Worm (Caenorhabditis elegans) whole organism, L4/young adult: ENCODE results near the gene F46F5.7.

Source experiments
- W03F9.2 ChIP-seq: fragments of 150-350 bp; optimal IDR thresholded peaks from 2 replicates; lab custom pipeline; 2014; ENCODE audit warnings: missing biosample characterization, missing genetic modification characterization
- dao-5 ChIP-seq: sonication (generic microtip); optimal IDR thresholded peaks from 2 replicates; lab custom pipeline; 2016; ENCODE audit warnings: missing genotype, missing genetic modification characterization, moderate library complexity, missing compliant biosample characterization
- him-1 ChIP-seq: sonication (generic microtip); optimal IDR thresholded peaks from 2 replicates; lab custom pipeline; 2016; ENCODE audit warnings: missing genotype, missing genetic modification reagents, missing genetic modification characterization, missing compliant biosample characterization

The F46F5.7 gene

ce11 chrII:821514-821913, 1.1 kb upstream of the F46F5.7 start, which contains the start of gene F46F5.8:
Gene F46F5.8, minus strand, starts transcription at chrII:821614.
- no peak for TF ChIP-seq W03F9.2 (tag; lab: Kevin White, UChicago)
- TF ChIP-seq dao-5: no peak
- no peak for TF ChIP-seq him-1 (tag; lab: Kevin White, UChicago)

ce11 chrII:814737-815136, 5.7 kb downstream of the F46F5.7 start, which contains the start of gene msrp-3:
Gene msrp-3, minus strand, starts transcription at chrII:814837.
- no peak for TF ChIP-seq dao-5
- no peak for TF ChIP-seq W03F9.2 (tag; lab: Kevin White, UChicago)
- no peak for TF ChIP-seq him-1 (tag; lab: Kevin White, UChicago)

ce11 chrII:812917-813316, 7.5 kb downstream of the F46F5.7 start, which contains the start of gene F46F5.5:
Gene F46F5.5, minus strand, starts transcription at chrII:813017.
- TF ChIP-seq him-1 (tag; lab: Kevin White, UChicago) (no peak), W03F9.2 (tag; lab: Kevin White, UChicago) (no peak), dao-5 (no peak)

DNA sequence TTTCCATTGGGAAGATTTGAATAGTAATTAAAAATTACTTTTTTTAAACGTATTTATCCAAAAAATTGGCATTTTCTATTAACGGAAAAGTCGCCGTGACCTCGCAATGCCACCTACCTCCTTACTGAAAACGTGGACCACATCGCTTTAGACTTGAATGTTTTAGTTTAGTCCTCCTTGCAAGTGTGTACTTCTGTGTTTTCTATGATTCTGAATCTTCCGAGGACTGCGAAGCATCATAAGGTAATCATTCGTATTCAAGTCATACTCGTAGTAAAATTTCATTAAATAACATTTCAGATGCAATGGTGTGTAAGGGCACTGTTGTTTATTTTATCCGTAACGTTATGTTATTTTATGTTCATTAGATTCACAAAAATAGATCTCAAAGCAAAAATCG, 12.0 kb downstream of the F46F5.7 start, which contains the start of gene F46F5.11:
F46F5.11 (plus strand) TSS at position 301 of the 400 bp plus-strand sequence.
- TF ChIP-seq W03F9.2 (tag; lab: Kevin White, UChicago): no peak
- TF ChIP-seq him-1 (tag; lab: Kevin White, UChicago): no peak
- no peak for TF ChIP-seq dao-5

- no peak for TF ChIP-seq W03F9.2 (tag; lab: Kevin White, UChicago)
- no peak for TF ChIP-seq dao-5
- TF ChIP-seq him-1 (tag; lab: Kevin White, UChicago): no peak
Measured at ce11 chrII:803009-803408, 17.4 kb downstream of the F46F5.7 start, which contains the start of gene F46F5.13. Gene F46F5.13, plus strand, starts transcription at chrII:803309.

ce11 chrII:799700-800099, 20.7 kb downstream of the F46F5.7 start, which contains the start of gene F46F5.14:
Gene F46F5.14, plus strand, starts transcription at chrII:800000.
- TF ChIP-seq W03F9.2 (tag; lab: Kevin White, UChicago) (no peak), dao-5 (no peak), him-1 (tag; lab: Kevin White, UChicago) (no peak)

DNA sequence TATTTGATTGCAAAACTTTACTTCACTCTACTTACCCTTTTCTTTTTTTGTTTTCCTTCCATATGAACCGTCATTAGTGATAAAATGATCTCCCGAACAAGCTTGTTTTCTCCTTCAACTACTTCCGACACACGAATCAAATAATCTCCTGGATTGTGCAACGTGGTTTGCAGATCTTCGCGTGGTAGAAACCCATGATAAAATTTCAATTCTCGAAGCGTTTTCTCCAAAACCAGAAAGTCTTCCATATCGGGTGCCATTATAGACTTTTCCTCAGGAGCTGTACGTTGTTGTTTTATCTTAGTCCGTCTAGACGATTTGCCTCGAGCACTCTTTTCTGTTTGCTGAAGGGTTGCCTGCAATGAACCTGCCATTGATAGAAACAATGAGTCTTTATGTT, 23.0 kb downstream of the F46F5.7 start:
- no peak for TF ChIP-seq him-1 (tag; lab: Kevin White, UChicago)
- TF ChIP-seq W03F9.2 (tag; lab: Kevin White, UChicago): no peak
- TF ChIP-seq dao-5: no peak

- no peak for TF ChIP-seq W03F9.2 (tag; lab: Kevin White, UChicago)
- TF ChIP-seq him-1 (tag; lab: Kevin White, UChicago): no peak
- TF ChIP-seq dao-5: no peak
Measured at ce11 chrII:796916-797315, 23.5 kb downstream of the F46F5.7 start.

ce11 chrII:791828-792227, 28.6 kb downstream of the F46F5.7 start, which contains the start of gene F46F5.1:
Gene F46F5.1, minus strand, starts transcription at chrII:791928.
- TF ChIP-seq W03F9.2 (tag; lab: Kevin White, UChicago) (no peak), him-1 (tag; lab: Kevin White, UChicago) (no peak), dao-5 (no peak)

ce11 chrII:788139-788538, 32.3 kb downstream of the F46F5.7 start, which contains the start of gene F46F5.15:
Gene F46F5.15, plus strand, starts transcription at chrII:788439.
- no peak for TF ChIP-seq dao-5
- TF ChIP-seq him-1 (tag; lab: Kevin White, UChicago): no peak
- no peak for TF ChIP-seq W03F9.2 (tag; lab: Kevin White, UChicago)

- no peak for TF ChIP-seq W03F9.2 (tag; lab: Kevin White, UChicago)
- no peak for TF ChIP-seq dao-5
- TF ChIP-seq him-1 (tag; lab: Kevin White, UChicago): no peak
Measured at ce11 chrII:786938-787337, 33.5 kb downstream of the F46F5.7 start, which contains the start of gene F46F5.16. Gene F46F5.16, plus strand, starts transcription at chrII:787238.

DNA sequence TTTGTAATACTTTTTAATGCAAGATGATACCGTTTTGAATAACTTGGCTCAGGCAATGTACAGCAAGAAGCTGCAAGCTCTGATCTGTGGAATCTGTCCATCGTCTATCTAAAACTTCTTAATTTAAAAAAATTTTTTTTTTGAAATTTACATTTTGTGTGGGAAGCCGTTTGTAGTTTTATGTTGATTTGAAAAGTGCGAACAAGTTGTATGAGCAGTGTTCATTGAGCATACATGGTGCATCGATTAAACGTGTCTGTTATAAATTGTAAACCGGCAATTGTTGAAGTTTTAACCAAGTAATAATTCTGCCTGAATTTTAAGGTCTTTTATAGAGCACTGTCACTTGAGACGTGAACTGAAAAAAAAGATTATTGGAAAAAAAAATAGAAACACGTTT, 36.9 kb downstream of the F46F5.7 start, which contains the start of gene Y39F10A.6:
Y39F10A.6 (minus strand) TSS at position 101 of the 400 bp plus-strand sequence.
- TF ChIP-seq dao-5 (no peak), him-1 (tag; lab: Kevin White, UChicago) (no peak), W03F9.2 (tag; lab: Kevin White, UChicago) (no peak)

DNA sequence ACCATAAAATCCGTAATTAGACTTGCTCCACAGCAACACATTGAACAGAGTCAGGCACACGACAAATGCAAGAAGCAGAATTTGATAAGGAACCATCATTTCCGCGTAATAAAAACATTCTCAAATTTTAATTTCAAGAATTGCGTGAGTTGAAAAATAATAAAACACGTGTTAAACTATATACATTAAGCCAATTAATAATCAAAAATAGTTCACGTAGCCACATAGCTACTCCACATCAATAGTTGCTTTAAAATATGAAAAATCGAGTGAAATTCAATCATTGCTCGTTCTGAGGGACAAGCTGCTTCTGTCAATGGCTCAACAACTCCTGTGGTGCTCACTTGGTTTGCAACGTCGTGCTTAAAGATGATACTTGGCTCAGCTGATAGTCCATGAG, 37.5 kb downstream of the F46F5.7 start, which contains the start of gene Y39F10A.3:
Y39F10A.3 (minus strand) TSS at position 101 of the 400 bp plus-strand sequence.
- TF ChIP-seq W03F9.2 (tag; lab: Kevin White, UChicago) (no peak), him-1 (tag; lab: Kevin White, UChicago) (no peak), dao-5 (no peak)

- no peak for TF ChIP-seq dao-5
- TF ChIP-seq him-1 (tag; lab: Kevin White, UChicago): no peak
- no peak for TF ChIP-seq W03F9.2 (tag; lab: Kevin White, UChicago)
Measured at ce11 chrII:775033-775432, 45.4 kb downstream of the F46F5.7 start, which contains the start of gene Y39F10A.1. Gene Y39F10A.1, plus strand, starts transcription at chrII:775333.
